Worm (Caenorhabditis elegans) whole organism, early embryonic: ENCODE data around the gene clec-150.

ENCODE experiments used
- hmg-4 ChIP-seq: fragments of 200-800 bp; sonication (Bioruptor generic); optimal IDR thresholded peaks from 2 replicates; lab custom pipeline; 2018; ENCODE audit warnings: mild to moderate bottlenecking, missing genetic modification characterization, missing compliant biosample characterization
- hnd-1 ChIP-seq: sonication (generic microtip); optimal IDR thresholded peaks from 2 replicates; lab custom pipeline; 2016; ENCODE audit warnings: missing genetic modification characterization, missing compliant biosample characterization

The clec-150 gene

ce11 chrIII:1054096-1054495 lies 51.6 kb downstream of the clec-150 start:
- peak; percentile 56 for TF ChIP-seq hmg-4 (GFP tag; lab: Kevin White, UChicago)
- no peak for TF ChIP-seq hnd-1 (tag; lab: Kevin White, UChicago)
